Worm (Caenorhabditis elegans) whole organism, young adult: ENCODE results near the gene T11F9.22.
"Not testable (repeated sequence)": the region's sequence is repeated elsewhere in the genome, so short reads cannot be mapped to it uniquely, and the experiment has no call there.

Source experiments
- B0019.2 ChIP-seq: fragments of 200-800 bp; sonication (Bioruptor generic); conservative IDR thresholded peaks from 2 replicates; pipeline ENCODE4 v1.3.6; 2022; ENCODE audit warnings: missing genetic modification reagents, missing genetic modification characterization, missing compliant biosample characterization
- B0035.1 ChIP-seq: sonication (generic microtip); optimal IDR thresholded peaks from 2 replicates; lab custom pipeline; 2016; ENCODE audit warnings: missing genetic modification characterization, mild to moderate bottlenecking, missing compliant biosample characterization, missing genotype, missing genetic modification reagents
- B0336.3 ChIP-seq: fragments of 200-800 bp; sonication (Bioruptor generic); IDR thresholded peaks from 2 replicates; pipeline ENCODE4 v1.3.6; 2022; ENCODE audit warnings: missing genetic modification characterization, missing compliant biosample characterization
- C06A6.2 ChIP-seq: fragments of 200-800 bp; sonication (Bioruptor generic); conservative IDR thresholded peaks from 2 replicates; pipeline ENCODE4 v1.3.6; 2022; ENCODE audit warnings: missing genetic modification characterization, missing compliant biosample characterization
- C17E4.6 ChIP-seq: fragments of 200-800 bp; sonication (Bioruptor generic); IDR thresholded peaks from 2 replicates; pipeline ENCODE4 v1.3.6; 2022; ENCODE audit warnings: missing genetic modification reagents, missing genetic modification characterization, missing compliant biosample characterization
- D2030.7 ChIP-seq: fragments of 200-800 bp; sonication (Bioruptor generic); IDR thresholded peaks from 2 replicates; pipeline ENCODE4 v1.3.6; 2022; ENCODE audit warnings: missing genetic modification reagents, missing genetic modification characterization, missing compliant biosample characterization
- F33H1.4 ChIP-seq: fragments of 200-800 bp; sonication (Bioruptor generic); IDR thresholded peaks from 2 replicates; pipeline ENCODE4 v1.3.6; 2022; ENCODE audit warnings: missing genetic modification reagents, missing genetic modification characterization, missing compliant biosample characterization
- F49E8.2 ChIP-seq: sonication (generic microtip); optimal IDR thresholded peaks from 3 replicates; lab custom pipeline; 2017; ENCODE audit warnings: missing genetic modification characterization, mild to moderate bottlenecking, missing compliant biosample characterization, antibody characterized with exemption, moderate library complexity; ENCODE audit not compliant: insufficient read depth
- K11D2.4 ChIP-seq: fragments of 200-800 bp; sonication (Bioruptor generic); IDR thresholded peaks from 2 replicates; pipeline ENCODE4 v1.3.6; 2022; ENCODE audit warnings: missing genetic modification reagents, missing genetic modification characterization, missing compliant biosample characterization
- K12H6.12 ChIP-seq: fragments of 200-800 bp; sonication (Bioruptor generic); optimal IDR thresholded peaks from 2 replicates; lab custom pipeline; 2018; ENCODE audit warnings: mild to moderate bottlenecking, missing genetic modification characterization, missing compliant biosample characterization
- Y56A3A.18 ChIP-seq: fragments of 200-800 bp; sonication (Bioruptor generic); IDR thresholded peaks from 2 replicates; pipeline ENCODE4 v1.3.6; 2022; ENCODE audit warnings: missing genetic modification reagents, missing genetic modification characterization, missing compliant biosample characterization
- Y67H2A.10 ChIP-seq: fragments of 200-800 bp; sonication (Bioruptor generic); conservative IDR thresholded peaks from 2 replicates; pipeline ENCODE4 v1.3.6; 2022; ENCODE audit warnings: missing genetic modification reagents, missing genetic modification characterization, missing compliant biosample characterization
- Y79H2A.3 ChIP-seq: fragments of 200-800 bp; sonication (Bioruptor generic); conservative IDR thresholded peaks from 2 replicates; pipeline ENCODE4 v1.3.6; 2022; ENCODE audit warnings: missing genetic modification reagents, missing genetic modification characterization, missing compliant biosample characterization
- attf-3 ChIP-seq: fragments of 200-800 bp; sonication (Bioruptor generic); conservative IDR thresholded peaks from 2 replicates; pipeline ENCODE4 v1.3.6; 2022; ENCODE audit warnings: missing genetic modification reagents, missing genetic modification characterization, missing compliant biosample characterization
- attf-5 ChIP-seq: fragments of 200-800 bp; sonication (Bioruptor generic); optimal IDR thresholded peaks from 2 replicates; lab custom pipeline; 2018; ENCODE audit warnings: mild to moderate bottlenecking, missing genetic modification characterization, missing compliant biosample characterization
- bed-2 ChIP-seq: fragments of 200-800 bp; sonication (Bioruptor generic); IDR thresholded peaks from 2 replicates; pipeline ENCODE4 v1.3.6; 2022; ENCODE audit warnings: missing genetic modification reagents, missing genetic modification characterization, missing compliant biosample characterization
- cebp-1 ChIP-seq, 2 experiments: fragments of 200-800 bp in 1 of 2; sonication (Bioruptor generic) in 1 of 2; sonication (generic microtip) in 1 of 2; IDR thresholded peaks in 1 of 2; optimal IDR thresholded peaks in 1 of 2; 2 replicates each; pipeline versions ENCODE4 v1.3.6 to Lab custom; 2017 to 2022; ENCODE audit warnings: missing compliant biosample characterization in 2 of 2, missing genetic modification characterization in 2 of 2, mild to moderate bottlenecking in 1 of 2, missing genetic modification reagents in 1 of 2, moderate library complexity in 1 of 2
- ceh-27 ChIP-seq: fragments of 200-800 bp; sonication (Bioruptor generic); optimal IDR thresholded peaks from 2 replicates; lab custom pipeline; 2018; ENCODE audit warnings: mild to moderate bottlenecking, missing genetic modification characterization, moderate library complexity, missing compliant biosample characterization
- ceh-91 ChIP-seq: fragments of 200-800 bp; sonication (Bioruptor generic); IDR thresholded peaks from 2 replicates; pipeline ENCODE4 v1.3.6; 2022; ENCODE audit warnings: missing genetic modification reagents, missing genetic modification characterization, missing compliant biosample characterization
- chd-7 ChIP-seq: sonication (generic microtip); optimal IDR thresholded peaks from 2 replicates; lab custom pipeline; 2016; ENCODE audit warnings: mild to moderate bottlenecking, missing genetic modification characterization, moderate library complexity, missing compliant biosample characterization
- die-1 ChIP-seq: sonication (generic microtip); optimal IDR thresholded peaks from 2 replicates; lab custom pipeline; 2016; ENCODE audit warnings: missing genotype, mild to moderate bottlenecking, missing genetic modification characterization, missing compliant biosample characterization
- dox-1 ChIP-seq: fragments of 200-800 bp; sonication (Bioruptor generic); IDR thresholded peaks from 2 replicates; pipeline ENCODE4 v1.3.6; 2022; ENCODE audit warnings: missing genetic modification reagents, missing genetic modification characterization, missing compliant biosample characterization
- dpl-1 ChIP-seq: fragments of 150-350 bp; optimal IDR thresholded peaks from 2 replicates; lab custom pipeline; 2014; ENCODE audit warnings: missing biosample characterization, missing genetic modification reagents, missing genetic modification characterization
- efl-1 ChIP-seq: fragments of 150-350 bp; optimal IDR thresholded peaks from 2 replicates; lab custom pipeline; 2014; ENCODE audit warnings: missing biosample characterization, missing genetic modification reagents, missing genetic modification characterization
- egl-44 ChIP-seq: fragments of 200-800 bp; sonication (Bioruptor generic); IDR thresholded peaks from 2 replicates; pipeline ENCODE4 v1.3.6; 2022; ENCODE audit warnings: missing genetic modification reagents, missing genetic modification characterization, missing compliant biosample characterization
- egrh-3 ChIP-seq: fragments of 200-800 bp; sonication (Bioruptor generic); IDR thresholded peaks from 2 replicates; pipeline ENCODE4 v1.3.6; 2022; ENCODE audit warnings: missing genetic modification reagents, missing genetic modification characterization, missing compliant biosample characterization
- hmg-1.2 ChIP-seq: fragments of 200-800 bp; sonication (Bioruptor generic); IDR thresholded peaks from 2 replicates; pipeline ENCODE4 v1.3.6; 2022; ENCODE audit warnings: missing genetic modification reagents, missing genetic modification characterization, missing compliant biosample characterization
- hsf-1 ChIP-seq: fragments of 200-800 bp; sonication (Bioruptor generic); IDR thresholded peaks from 2 replicates; pipeline ENCODE4 v1.3.6; 2022; ENCODE audit warnings: missing genetic modification reagents, missing genetic modification characterization, missing compliant biosample characterization
- let-526 ChIP-seq: fragments of 200-800 bp; sonication (Bioruptor generic); IDR thresholded peaks from 2 replicates; pipeline ENCODE4 v1.3.6; 2022; ENCODE audit warnings: missing genetic modification reagents, missing genetic modification characterization, missing compliant biosample characterization
- lin-35 ChIP-seq, 3 experiments: fragments of 150-350 bp in 2 of 3; sonication (generic microtip) in 1 of 3; optimal IDR thresholded peaks; 2 replicates each; lab custom pipeline; 2014 to 2018; ENCODE audit warnings: missing biosample characterization in 3 of 3, missing genetic modification characterization in 3 of 3, missing genetic modification reagents in 3 of 3
- lin-40 ChIP-seq: sonication (generic microtip); optimal IDR thresholded peaks from 2 replicates; lab custom pipeline; 2016; ENCODE audit warnings: missing genetic modification characterization, mild to moderate bottlenecking, missing compliant biosample characterization, missing genotype, missing genetic modification reagents
- lsl-1 ChIP-seq: fragments of 200-800 bp; sonication (Bioruptor generic); optimal IDR thresholded peaks from 2 replicates; lab custom pipeline; 2018; ENCODE audit warnings: mild to moderate bottlenecking, missing genetic modification characterization, moderate library complexity, missing compliant biosample characterization
- madf-3 ChIP-seq: fragments of 200-800 bp; sonication (Bioruptor generic); IDR thresholded peaks from 2 replicates; pipeline ENCODE4 v1.3.6; 2022; ENCODE audit warnings: missing genetic modification reagents, missing genetic modification characterization, missing compliant biosample characterization
- madf-6 ChIP-seq: fragments of 200-800 bp; sonication (Bioruptor generic); IDR thresholded peaks from 2 replicates; pipeline ENCODE4 v1.3.6; 2022; ENCODE audit warnings: missing genetic modification reagents, missing genetic modification characterization, missing compliant biosample characterization
- madf-8 ChIP-seq: fragments of 200-800 bp; sonication (Bioruptor generic); conservative IDR thresholded peaks from 2 replicates; pipeline ENCODE4 v1.3.6; 2022; ENCODE audit warnings: missing genetic modification reagents, missing genetic modification characterization, missing compliant biosample characterization
- nfyb-1 ChIP-seq: fragments of 200-800 bp; sonication (Bioruptor generic); IDR thresholded peaks from 2 replicates; pipeline ENCODE4 v1.3.6; 2022; ENCODE audit warnings: missing genetic modification reagents, missing genetic modification characterization, missing compliant biosample characterization
- rcor-1 ChIP-seq: fragments of 200-800 bp; sonication (Bioruptor generic); IDR thresholded peaks from 2 replicates; pipeline ENCODE4 v1.3.6; 2022; ENCODE audit warnings: missing genetic modification reagents, missing genetic modification characterization, missing compliant biosample characterization
- rpc-1 ChIP-seq, 2 experiments: fragments of 150-350 bp in 1 of 2; sonication (generic microtip) in 1 of 2; optimal IDR thresholded peaks; 2 replicates each; lab custom pipeline; 2014 to 2018; ENCODE audit warnings: missing biosample characterization in 1 of 2, missing genetic modification characterization in 1 of 2, missing genetic modification reagents in 1 of 2, missing genotype in 1 of 2
- snpc-1.1 ChIP-seq: sonication (generic microtip); optimal IDR thresholded peaks from 2 replicates; lab custom pipeline; 2017; ENCODE audit warnings: missing genetic modification characterization, mild to moderate bottlenecking, missing compliant biosample characterization, antibody characterized with exemption, moderate library complexity, missing genotype, missing genetic modification reagents; ENCODE audit not compliant: insufficient read depth
- snpc-3.4 ChIP-seq: sonication (generic microtip); optimal IDR thresholded peaks from 2 replicates; lab custom pipeline; 2017; ENCODE audit warnings: missing genetic modification characterization, mild to moderate bottlenecking, missing compliant biosample characterization, antibody characterized with exemption, moderate library complexity, missing genotype, missing genetic modification reagents
- snpc-4 ChIP-seq, 5 experiments: fragments of 150-350 bp in 1 of 5; sonication (generic microtip) in 4 of 5; optimal IDR thresholded peaks; 2 replicates each; lab custom pipeline; 2014 to 2018; ENCODE audit warnings: missing genetic modification characterization in 5 of 5, missing biosample characterization in 3 of 5, antibody characterized with exemption in 2 of 5, mild to moderate bottlenecking in 2 of 5, missing compliant biosample characterization in 2 of 5, missing genotype in 2 of 5, moderate library complexity in 2 of 5, missing genetic modification reagents in 1 of 5
- tlf-1 ChIP-seq: fragments of 200-800 bp; sonication (Bioruptor generic); optimal IDR thresholded peaks from 2 replicates; lab custom pipeline; 2018; ENCODE audit warnings: mild to moderate bottlenecking, missing genetic modification characterization, missing compliant biosample characterization
- ztf-26 ChIP-seq: sonication (generic microtip); optimal IDR thresholded peaks from 2 replicates; lab custom pipeline; 2017; ENCODE audit warnings: missing genetic modification characterization, missing compliant biosample characterization
- ztf-28 ChIP-seq: fragments of 200-800 bp; sonication (Bioruptor generic); IDR thresholded peaks from 2 replicates; pipeline ENCODE4 v1.3.6; 2022; ENCODE audit warnings: missing genetic modification reagents, missing genetic modification characterization, missing compliant biosample characterization

Gene T11F9.22

DNA sequence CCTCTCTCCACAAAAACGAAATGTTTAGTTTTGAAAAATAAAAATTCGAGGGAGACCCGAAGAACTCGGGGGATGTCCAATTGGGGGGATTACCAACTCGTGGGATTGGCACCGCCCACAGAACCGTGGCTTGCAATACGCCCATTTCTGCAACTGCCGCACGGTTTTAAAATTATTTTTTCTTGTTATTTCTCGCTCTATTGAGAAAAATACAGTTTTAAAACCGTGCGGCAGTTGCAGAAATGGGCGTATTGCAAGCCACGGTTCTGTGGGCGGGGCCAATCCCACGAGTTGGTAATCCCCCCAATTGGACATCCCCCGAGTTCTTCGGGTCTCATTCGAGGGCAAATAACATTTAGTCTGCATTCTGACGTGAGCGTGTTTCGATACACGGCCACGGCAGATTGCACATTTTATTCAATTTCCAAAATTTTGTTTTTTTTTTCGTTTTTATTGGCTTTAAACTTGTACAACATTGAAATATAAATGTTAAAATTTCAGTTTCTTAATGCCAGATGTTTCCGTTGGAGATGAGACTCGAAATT, 25.4 kb downstream of the T11F9.22 start, which contains the start of the genes C55A6.1 and C55A6.10:
Gene C55A6.1 (minus strand): TSS at position 116 of the 545 bp plus-strand sequence.
Gene C55A6.10 (plus strand): TSS at position 495 of the 545 bp plus-strand sequence.
- TF ChIP-seq egrh-3 (GFP tag; lab: Robert Waterston, UW) (peak; percentile 69; the same call in 1 of the 2 replicates), lin-40 (tag; lab: Kevin White, UChicago) (peak; percentile 89), rcor-1 (GFP tag; lab: Robert Waterston, UW) (peak; percentile 80), K11D2.4 (GFP tag; lab: Robert Waterston, UW) (peak; percentile 78; the same call in 1 of the 2 replicates), C17E4.6 (GFP tag; lab: Robert Waterston, UW) (peak; percentile 67), Y67H2A.10 (GFP tag; lab: Robert Waterston, UW) (peak; percentile 71; the same call in 1 of the 2 replicates), F49E8.2 (tag; lab: Kevin White, UChicago) (peak; percentile 61), dox-1 (GFP tag; lab: Robert Waterston, UW) (peak; percentile 93), Y79H2A.3 (GFP tag; lab: Robert Waterston, UW) (peak; percentile 70; the same call in 1 of the 2 replicates), tlf-1 (GFP tag; lab: Kevin White, UChicago) (peak; percentile 30), snpc-4 (GFP tag; optimal IDR thresholded peaks at IDR 0.05; lab: Kevin White, UChicago) (peak; percentile 51), snpc-4 (tag; optimal IDR thresholded peaks at IDR 0.05; lab: Kevin White, UChicago) (peak in 3 of 4 experiments; percentile 65 to 77 (median 75)), snpc-1.1 (tag; lab: Kevin White, UChicago) (peak; percentile 21), lin-35 (GFP tag; optimal IDR thresholded peaks at IDR 0.05; lab: Kevin White, UChicago) (peak in 1 of 3 experiments; percentile 66), nfyb-1 (GFP tag; lab: Robert Waterston, UW) (peak; percentile 97), let-526 (GFP tag; lab: Robert Waterston, UW) (peak; percentile 67; the same call in 1 of the 2 replicates), B0019.2 (GFP tag; lab: Robert Waterston, UW) (peak; percentile 72; the same call in 1 of the 2 replicates), B0336.3 (GFP tag; lab: Robert Waterston, UW) (0 out of 2 replicates have a peak, but pooled peaks have one; percentile 54), madf-6 (peak; percentile 71), attf-5 (GFP tag; lab: Kevin White, UChicago) (peak; percentile 86), C06A6.2 (GFP tag; lab: Robert Waterston, UW) (peak; percentile 83), K12H6.12 (tag; lab: Kevin White, UChicago) (peak; percentile 50), D2030.7 (GFP tag; lab: Robert Waterston, UW) (peak; percentile 93), attf-3 (GFP tag; lab: Robert Waterston, UW) (peak; percentile 69), dpl-1 (GFP tag; lab: Kevin White, UChicago) (peak; percentile 31), egl-44 (GFP tag; lab: Robert Waterston, UW) (peak; percentile 65; the same call in 1 of the 2 replicates), hmg-1.2 (GFP tag; lab: Robert Waterston, UW) (peak; percentile 64; the same call in 1 of the 2 replicates), lsl-1 (peak; percentile 61), ceh-91 (GFP tag; lab: Robert Waterston, UW) (peak; percentile 74), bed-2 (peak; percentile 50; the same call in 1 of the 2 replicates), ceh-27 (GFP tag; lab: Kevin White, UChicago) (peak; percentile 72), madf-3 (GFP tag; lab: Robert Waterston, UW) (peak; percentile 64; the same call in 1 of the 2 replicates), chd-7 (tag; lab: Kevin White, UChicago) (peak; percentile 50), B0035.1 (tag; lab: Kevin White, UChicago) (peak; percentile 35), cebp-1 (GFP tag; IDR thresholded peaks at IDR 0.05; lab: Robert Waterston, UW) (0 out of 2 replicates have a peak, but pooled peaks have one; percentile 32), cebp-1 (tag; optimal IDR thresholded peaks at IDR 0.05; lab: Kevin White, UChicago) (peak; percentile 79), ztf-26 (tag; lab: Kevin White, UChicago) (peak; percentile 51), Y56A3A.18 (GFP tag; lab: Robert Waterston, UW) (peak; percentile 70; the same call in 1 of the 2 replicates), ztf-28 (GFP tag; lab: Robert Waterston, UW) (peak; percentile 82; the same call in 1 of the 2 replicates), F33H1.4 (peak; percentile 64), madf-8 (peak; percentile 42; the same call in 1 of the 2 replicates), rpc-1 (optimal IDR thresholded peaks at IDR 0.05; lab: Kevin White, UChicago) (peak; percentile 24), snpc-3.4 (tag; lab: Kevin White, UChicago) (peak; percentile 69), efl-1 (GFP tag; lab: Kevin White, UChicago) (peak; percentile 23), die-1 (peak; percentile 15), hsf-1 (GFP tag; lab: Robert Waterston, UW) (peak; percentile 38)
- not testable (repeated sequence) for TF ChIP-seq rpc-1 (tag; optimal IDR thresholded peaks at IDR 0.05; lab: Kevin White, UChicago)
